Fruit fly (Drosophila melanogaster): Measurements from ENCODE around the gene SsRbeta.

SsRbeta gene

DNA sequence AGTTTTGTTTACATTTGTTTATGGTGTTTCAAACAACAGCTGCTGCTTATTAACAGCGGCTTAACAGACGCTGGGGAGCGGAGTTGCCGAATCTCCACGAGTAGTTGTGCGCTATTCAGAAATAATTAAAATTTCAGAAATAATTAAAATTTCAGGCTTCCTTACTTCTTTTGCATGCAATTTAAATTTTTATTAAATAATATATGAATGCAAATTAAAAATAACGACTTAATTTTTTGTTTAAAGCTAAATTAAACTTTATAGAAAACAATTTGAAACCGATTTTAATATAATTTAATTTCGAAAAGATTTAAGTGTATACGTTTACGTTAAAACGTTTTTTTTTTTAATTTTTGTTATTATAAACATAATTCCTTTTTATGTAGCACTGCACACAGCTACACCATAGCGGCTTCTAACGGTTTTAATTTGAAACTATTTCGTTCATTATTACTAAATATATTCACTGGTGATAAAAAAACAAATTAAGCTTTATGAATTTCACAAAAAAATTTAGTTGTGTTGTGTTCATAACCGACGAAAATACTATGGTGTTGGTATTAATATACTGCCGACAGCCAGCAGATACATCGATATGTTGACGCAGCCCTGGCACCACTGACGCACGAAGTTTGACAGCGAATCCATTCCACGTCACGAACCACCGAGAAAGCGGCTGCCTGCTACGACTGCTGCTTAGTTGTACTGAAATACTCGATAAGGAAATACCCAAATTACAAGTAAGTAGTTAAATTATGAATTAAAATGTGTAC, at the start of gene SsRbeta:
TSS of gene SsRbeta (plus strand) at position 645 of the 773 bp plus-strand sequence.
- TF ChIP-seq CG8478 (optimal IDR thresholded peaks at IDR 0.05): no peak
- TF ChIP-seq CTCF (optimal IDR thresholded peaks at IDR 0.05): peak in 1 of 2 experiments; percentile 35

DNA sequence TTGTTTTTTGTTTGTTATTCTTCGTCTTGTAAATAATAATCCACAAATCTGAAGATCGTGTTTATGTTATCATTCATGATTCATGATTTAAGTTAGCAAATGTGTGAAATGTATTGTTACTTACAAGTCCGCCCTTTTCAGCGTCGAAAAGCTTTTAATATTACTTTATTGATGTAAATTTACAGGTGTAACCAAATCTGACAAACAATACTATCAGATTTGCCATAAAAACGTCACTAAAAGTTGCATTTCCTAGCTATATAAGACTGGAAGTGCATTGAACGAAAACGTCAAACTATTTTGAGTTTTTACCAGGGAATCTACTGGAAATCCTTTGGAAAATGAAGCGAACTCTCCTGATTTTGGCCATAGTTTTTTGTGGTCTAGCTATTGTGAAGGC, 47.2 kb upstream of the SsRbeta start, which contains the start of gene CG33258:
TSS of gene CG33258 (plus strand) at position 301 of the 400 bp plus-strand sequence.
- no peak for TF ChIP-seq CTCF (optimal IDR thresholded peaks at IDR 0.05)
- no peak for TF ChIP-seq CG8478 (optimal IDR thresholded peaks at IDR 0.05)

DNA sequence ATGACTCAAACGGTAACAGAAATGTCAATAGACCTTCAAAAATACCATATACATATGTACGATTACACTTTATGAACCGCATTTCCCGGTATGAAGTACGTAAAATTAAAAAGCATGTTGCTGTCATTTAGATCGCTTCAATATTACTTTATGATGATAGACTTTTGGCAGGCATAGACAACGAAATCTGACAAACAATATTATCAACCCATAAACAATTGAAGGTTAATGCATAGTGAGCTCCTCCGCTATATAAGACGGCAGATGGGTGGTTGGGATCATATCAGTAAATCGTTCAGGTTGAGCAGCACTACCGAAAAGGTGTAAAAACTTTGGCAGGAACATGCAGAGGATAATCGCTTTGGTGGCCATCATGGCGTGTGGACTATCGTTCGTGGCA, 45.7 kb upstream of the SsRbeta start, which contains the start of gene CG13075:
TSS of gene CG13075 (plus strand) at position 301 of the 400 bp plus-strand sequence.
- TF ChIP-seq CTCF (optimal IDR thresholded peaks at IDR 0.05) (no peak), CG8478 (optimal IDR thresholded peaks at IDR 0.05) (no peak)

DNA sequence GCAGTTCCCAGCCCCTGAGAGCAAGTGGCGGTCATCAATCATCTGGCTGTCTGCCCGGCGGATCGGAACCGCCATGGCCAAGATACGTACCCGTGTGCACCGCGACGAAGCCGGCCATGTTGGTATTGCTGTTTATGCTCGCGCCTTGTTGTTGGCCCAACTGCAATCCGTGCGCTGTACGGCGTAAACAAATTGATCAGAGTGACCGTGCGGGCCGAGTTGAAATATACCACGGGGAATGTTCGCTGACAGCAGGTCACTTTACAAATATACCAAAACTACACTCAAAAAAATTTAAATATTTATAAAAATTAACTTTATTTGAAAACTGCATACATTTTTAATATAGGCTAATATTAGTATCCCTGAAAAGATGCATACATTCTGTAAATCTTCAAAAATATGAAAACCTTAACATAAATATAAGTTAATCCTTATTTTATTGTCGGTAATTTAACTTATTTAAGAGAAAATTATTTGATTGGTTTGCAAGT, 42.0 kb upstream of the SsRbeta start, which contains the start of gene Tasp1:
TSS of gene Tasp1 (minus strand) at position 203 of the 494 bp plus-strand sequence.
- TF ChIP-seq CG8478 (optimal IDR thresholded peaks at IDR 0.05) (no peak), CTCF (optimal IDR thresholded peaks at IDR 0.05) (no peak)

DNA sequence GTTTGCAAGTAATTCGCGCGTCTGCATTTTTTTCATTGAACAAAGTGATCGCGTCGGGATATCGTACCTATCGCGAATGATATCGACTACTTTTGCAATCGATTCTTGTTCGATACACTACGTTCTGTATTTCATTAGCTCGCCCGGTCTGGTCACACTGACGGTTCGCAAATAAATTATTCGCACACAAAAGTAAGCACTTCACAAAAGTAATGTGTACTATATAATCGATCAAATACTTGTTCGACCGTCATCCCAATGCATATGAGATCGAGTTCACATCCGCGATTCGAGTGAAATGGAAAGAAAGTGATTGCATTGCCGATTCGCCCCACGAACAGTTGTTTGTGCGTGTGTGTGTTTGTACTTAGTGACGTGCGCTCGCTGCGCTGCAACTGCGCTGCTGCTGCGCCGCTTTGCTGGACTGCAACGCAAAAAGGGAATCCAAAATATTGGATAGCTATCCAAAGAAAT, 39.0 kb upstream of the SsRbeta start, which contains the start of the genes CG5235 and ClC-c:
TSS of gene CG5235 (minus strand) at position 63 of the 474 bp plus-strand sequence.
TSS of gene ClC-c (plus strand) at position 125 of the 474 bp plus-strand sequence.
- TF ChIP-seq CTCF (optimal IDR thresholded peaks at IDR 0.05): peak in 1 of 2 experiments; percentile 28
- no peak for TF ChIP-seq CG8478 (optimal IDR thresholded peaks at IDR 0.05)

DNA sequence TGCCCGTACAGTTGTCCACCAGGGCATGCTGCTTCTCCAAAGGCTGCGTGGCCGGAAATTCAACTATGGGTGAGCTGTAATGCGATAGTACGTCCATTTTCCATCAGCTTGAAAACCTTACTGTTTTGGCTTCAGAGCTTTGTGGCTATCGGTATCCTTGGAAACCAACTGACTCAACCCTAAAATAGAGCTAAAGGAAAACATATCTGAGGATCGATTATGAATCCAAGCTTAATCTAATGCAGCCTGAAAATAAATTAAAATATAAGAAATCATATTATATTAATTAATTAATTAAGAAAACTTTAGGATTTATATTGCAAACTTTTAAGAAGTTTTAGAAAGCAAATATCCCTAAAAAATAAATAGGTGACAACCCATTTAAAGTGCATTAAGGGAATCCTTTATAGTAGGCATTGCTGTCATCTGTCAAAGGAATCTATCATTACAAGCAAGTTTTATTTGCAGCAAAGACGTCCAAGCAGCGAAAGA, 32.0 kb upstream of the SsRbeta start, which contains the start of the genes CG13074 and ATPsynbetaL:
TSS of gene CG13074 (minus strand) at position 101 of the 492 bp plus-strand sequence.
TSS of gene ATPsynbetaL (plus strand) at position 442 of the 492 bp plus-strand sequence.
- no peak for TF ChIP-seq CTCF (optimal IDR thresholded peaks at IDR 0.05)
- no peak for TF ChIP-seq CG8478 (optimal IDR thresholded peaks at IDR 0.05)

DNA sequence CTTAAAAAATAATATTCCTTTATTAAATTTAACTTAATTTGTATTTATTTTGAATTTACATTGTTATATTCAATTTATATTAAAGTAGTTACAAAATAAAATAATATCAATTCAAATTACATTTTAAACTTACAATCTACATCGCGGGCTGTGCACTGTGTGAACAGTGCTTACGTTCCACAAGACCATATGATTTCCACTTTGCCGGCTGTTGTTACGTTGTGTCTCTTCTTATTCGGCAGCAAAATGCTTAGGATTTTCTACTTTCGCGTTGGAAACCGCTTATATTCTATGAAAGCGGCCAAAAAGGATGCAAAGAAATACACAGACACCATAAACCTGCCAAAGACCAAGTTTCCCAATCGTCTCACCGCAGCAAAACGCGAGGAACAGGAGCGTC, 29.4 kb upstream of the SsRbeta start, which contains the start of gene IleRS-m:
TSS of gene IleRS-m (plus strand) at position 222 of the 400 bp plus-strand sequence.
- TF ChIP-seq CG8478 (optimal IDR thresholded peaks at IDR 0.05) (no peak), CTCF (optimal IDR thresholded peaks at IDR 0.05) (no peak)

DNA sequence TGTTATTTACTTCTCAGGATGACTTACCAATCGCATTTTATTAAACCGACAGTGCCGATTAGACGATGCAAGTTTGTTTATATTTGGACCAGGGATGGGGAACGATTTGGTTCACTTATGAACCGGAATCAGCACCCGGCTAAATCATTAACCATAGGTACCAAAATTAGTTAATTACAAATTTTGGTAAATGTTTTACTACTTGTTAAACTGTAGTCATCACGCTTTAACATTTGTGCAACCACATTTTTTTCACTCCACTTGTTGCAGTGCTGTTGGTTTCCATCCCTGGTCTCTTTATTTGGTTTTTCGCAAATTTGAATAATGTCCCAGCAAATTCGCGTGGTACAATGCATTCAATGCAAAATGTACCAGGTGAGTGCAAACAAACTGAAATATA, 23.9 kb upstream of the SsRbeta start, which contains the start of the genes IntS9 and CG43295:
TSS of gene IntS9 (minus strand) at position 100 of the 400 bp plus-strand sequence.
TSS of gene CG43295 (plus strand) at position 325 of the 400 bp plus-strand sequence.
- no peak for TF ChIP-seq CTCF (optimal IDR thresholded peaks at IDR 0.05)
- no peak for TF ChIP-seq CG8478 (optimal IDR thresholded peaks at IDR 0.05)

DNA sequence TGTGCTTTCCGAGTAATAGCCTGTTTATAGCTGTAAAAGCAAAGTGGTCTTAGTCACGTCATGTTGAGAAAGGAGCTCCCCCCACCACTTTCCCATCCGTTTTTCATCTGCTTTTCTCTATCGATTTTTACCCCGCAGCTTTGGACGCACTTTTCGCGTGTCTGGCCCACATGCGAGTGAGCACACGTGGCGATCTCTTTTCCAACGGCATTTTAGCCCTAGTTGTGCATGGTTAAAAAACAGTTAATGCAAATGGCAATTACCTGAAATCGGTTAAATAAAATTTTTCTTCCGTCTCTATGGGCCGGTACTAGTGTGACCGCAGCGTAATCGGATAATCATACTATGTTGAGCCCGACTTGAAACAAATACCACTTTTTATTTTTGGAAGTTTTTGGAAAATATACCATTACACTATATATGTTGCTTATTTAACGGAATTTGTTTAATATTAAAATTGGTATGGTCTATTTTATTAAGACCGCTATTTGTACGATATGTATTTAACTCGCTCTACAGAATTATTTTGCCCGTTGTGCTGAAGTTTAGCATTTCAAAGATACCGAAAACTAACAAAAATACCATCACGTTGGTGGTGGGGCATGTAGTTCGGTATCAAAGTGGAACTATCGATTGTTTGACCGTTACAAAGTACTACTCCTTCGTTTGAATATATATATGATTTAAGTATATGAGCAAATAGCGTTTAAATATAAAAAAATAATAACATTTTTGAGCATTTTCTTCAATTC, 17.2 kb upstream of the SsRbeta start, which contains the start of gene Zn72D:
TSS of gene Zn72D (minus strand) at position 558 of the 752 bp plus-strand sequence.
- TF ChIP-seq CG8478 (optimal IDR thresholded peaks at IDR 0.05) (no peak), CTCF (optimal IDR thresholded peaks at IDR 0.05) (no peak)

DNA sequence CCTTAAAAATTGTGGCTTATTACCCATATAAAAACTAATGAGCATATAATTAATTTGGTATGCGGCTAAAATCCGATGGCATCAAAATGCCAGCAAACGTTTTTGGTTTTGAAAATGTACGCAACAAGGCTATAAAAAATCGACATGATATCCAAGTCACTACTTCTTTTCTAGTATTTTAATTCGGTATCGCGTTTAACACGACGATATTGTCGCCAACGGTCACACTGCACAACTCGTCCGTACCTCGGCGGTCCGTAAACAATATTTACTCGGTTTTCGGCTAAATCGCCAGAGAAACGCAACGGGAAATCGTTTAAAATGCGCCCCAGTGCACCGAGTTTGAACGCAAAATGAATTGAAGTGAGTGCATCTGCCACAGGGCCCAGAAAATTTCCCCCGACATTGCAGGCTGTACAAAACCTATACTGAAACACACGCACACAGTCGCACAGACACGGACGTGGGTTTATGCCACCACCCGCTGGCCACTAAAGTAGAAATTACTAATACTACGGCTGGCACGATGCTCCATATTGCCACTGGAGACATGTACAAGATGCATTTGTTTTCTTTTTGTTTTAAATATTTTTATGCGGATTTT, 16.3 kb upstream of the SsRbeta start, which contains the start of gene Taf4:
TSS of gene Taf4 (plus strand) at position 210 of the 604 bp plus-strand sequence.
- TF ChIP-seq CTCF (optimal IDR thresholded peaks at IDR 0.05) (peak in 1 of 2 experiments; percentile 1), CG8478 (optimal IDR thresholded peaks at IDR 0.05) (no peak)

DNA sequence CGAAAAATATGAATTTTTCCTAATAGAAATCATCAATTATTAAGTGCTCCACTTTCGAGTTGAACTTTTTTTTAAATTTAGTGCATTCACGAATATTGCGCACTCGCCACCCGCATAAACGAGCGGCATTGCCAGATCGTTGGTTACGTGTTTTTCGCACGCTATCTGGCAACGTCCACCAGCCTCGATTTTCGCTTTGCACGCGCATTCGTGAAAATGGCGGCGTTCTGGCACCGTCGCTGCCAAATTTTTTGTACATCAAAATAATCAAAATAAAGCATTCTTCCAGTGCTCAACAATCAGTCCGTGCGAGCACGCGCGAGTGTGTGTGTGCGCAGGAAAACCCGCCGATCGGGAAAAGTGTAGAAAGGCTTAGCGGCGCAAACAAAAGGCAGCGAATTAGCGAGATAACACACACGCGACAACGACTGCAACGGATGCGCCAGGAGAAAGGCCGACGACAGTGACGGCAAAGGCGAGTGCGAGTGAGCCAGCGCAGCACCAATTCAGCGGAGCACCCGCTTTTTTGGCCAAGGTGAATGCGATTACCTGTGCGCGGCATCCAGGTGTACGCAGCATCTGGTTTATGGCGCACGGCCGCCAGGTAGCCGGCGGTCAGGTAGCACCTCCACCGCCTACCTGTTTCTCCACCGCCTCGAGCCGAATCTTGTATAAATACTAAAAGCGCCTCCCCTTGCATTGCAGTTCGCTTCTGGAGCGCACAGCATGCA, 15.6 kb upstream of the SsRbeta start:
- TF ChIP-seq CTCF (optimal IDR thresholded peaks at IDR 0.05) (peak in 1 of 2 experiments; percentile 13), CG8478 (optimal IDR thresholded peaks at IDR 0.05) (no peak)

DNA sequence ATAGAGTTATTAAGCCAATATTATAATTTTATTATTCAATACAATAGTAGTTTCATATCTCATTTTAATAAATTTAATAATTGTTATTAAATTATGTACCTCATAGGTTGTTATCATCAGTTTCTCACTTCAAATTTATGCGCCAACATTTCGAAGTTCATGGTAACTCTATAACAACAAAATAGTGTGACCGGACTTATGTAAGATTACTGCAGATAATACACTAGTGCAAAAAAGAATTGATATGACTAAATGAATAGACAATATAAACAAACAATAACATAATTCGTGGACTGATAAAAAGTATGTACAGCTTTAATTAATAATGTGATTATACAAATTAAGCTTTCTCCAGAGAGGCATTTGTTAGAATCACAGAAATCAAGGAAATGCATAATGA, 7.6 kb upstream of the SsRbeta start, which contains the start of gene Strump:
TSS of gene Strump (plus strand) at position 212 of the 400 bp plus-strand sequence.
- no peak for TF ChIP-seq CTCF (optimal IDR thresholded peaks at IDR 0.05)
- TF ChIP-seq CG8478 (optimal IDR thresholded peaks at IDR 0.05): no peak

DNA sequence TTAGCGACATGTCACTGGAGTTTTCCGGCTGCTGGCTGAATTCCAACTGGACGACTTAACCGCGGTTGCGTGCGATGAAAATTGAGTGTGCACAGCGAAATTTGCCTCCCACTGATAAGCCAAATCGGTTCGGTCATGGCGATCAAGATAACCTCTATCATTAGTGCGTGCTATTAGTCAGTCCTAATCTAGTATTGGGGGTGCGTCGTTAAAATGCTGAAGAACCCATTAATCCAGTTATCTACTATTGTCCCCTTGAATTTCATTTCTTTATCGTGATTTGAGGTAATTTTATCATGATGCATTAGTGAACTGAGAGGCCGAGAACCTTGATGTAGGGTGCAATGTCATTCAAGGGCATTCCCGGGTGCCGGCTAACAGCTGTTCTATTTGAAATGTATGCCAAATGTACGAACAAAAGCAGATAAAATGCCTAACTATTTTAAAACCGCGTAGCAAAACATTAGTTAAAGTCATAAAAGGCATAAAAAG, 890 bp upstream of the SsRbeta start, which contains the start of gene Pgm1:
TSS of gene Pgm1 (minus strand) at position 51 of the 492 bp plus-strand sequence.
- TF ChIP-seq CTCF (optimal IDR thresholded peaks at IDR 0.05): no peak
- TF ChIP-seq CG8478 (optimal IDR thresholded peaks at IDR 0.05): no peak

All from S2 (cell line).